Fruit fly (Drosophila melanogaster) whole organism, adult: ENCODE results near the gene LysD.

Experiments used
- CG7101 ChIP-seq: fragments of 200-800 bp; sonication (Bioruptor generic); optimal IDR thresholded peaks from 2 replicates; lab custom pipeline; 2018; ENCODE audit warnings: missing biosample characterization, mild to moderate bottlenecking, missing genetic modification characterization, moderate library complexity
- Clk ChIP-seq: fragments of 200-800 bp; sonication (Bioruptor generic); optimal IDR thresholded peaks from 2 replicates; lab custom pipeline; 2017; ENCODE audit warnings: missing biosample characterization, missing genetic modification characterization
- toe ChIP-seq: fragments of 200-800 bp; sonication (Bioruptor generic); optimal IDR thresholded peaks from 2 replicates; lab custom pipeline; 2016; ENCODE audit warnings: missing biosample characterization, missing genetic modification characterization

DNA sequence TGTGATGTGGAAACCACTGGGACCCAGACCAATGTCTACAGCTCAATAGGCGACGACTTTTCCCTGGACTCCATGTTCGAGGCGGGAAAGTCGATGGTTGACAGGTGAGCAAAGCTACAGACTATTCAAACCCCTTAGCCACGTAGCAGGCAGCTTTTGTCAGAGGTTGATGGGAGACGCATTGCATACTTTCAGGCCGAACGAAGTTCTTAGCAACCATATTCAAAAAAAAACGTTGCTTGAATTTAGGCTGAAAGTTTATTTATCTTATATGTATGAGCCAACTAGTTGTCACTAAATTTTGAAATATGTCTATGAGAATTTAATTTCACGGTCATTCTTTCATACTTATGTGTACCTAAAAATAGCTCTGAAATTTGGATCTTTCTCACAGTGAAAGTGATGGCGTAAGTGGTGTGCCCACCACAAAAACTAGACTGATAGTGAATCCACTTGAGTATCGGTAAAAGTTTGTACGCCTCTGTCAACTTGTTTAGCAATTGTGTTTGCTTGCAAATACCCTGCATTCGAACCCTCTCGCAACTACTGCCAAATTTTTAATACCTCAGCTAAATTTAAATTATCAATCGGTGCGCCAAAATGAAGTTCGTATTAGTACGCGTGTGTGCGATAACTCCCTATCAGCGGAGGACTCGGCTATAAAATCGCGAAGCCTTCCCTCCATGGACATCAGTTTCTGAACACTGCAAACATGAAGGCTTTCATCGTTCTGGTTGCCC is 4.1 kb downstream of the LysD start, which contains the start of gene LysB:
- TF ChIP-seq toe (GFP tag; lab: Kevin White, UChicago) (no peak), Clk (GFP tag; lab: Kevin White, UChicago) (no peak), CG7101 (tag; lab: Kevin White, UChicago) (no peak)
